Fruit fly (Drosophila melanogaster): ENCODE data around the gene park.
A peak's percentile ranks its signal among the peaks of the same experiment; 100 is the strongest.

The park gene

DNA sequence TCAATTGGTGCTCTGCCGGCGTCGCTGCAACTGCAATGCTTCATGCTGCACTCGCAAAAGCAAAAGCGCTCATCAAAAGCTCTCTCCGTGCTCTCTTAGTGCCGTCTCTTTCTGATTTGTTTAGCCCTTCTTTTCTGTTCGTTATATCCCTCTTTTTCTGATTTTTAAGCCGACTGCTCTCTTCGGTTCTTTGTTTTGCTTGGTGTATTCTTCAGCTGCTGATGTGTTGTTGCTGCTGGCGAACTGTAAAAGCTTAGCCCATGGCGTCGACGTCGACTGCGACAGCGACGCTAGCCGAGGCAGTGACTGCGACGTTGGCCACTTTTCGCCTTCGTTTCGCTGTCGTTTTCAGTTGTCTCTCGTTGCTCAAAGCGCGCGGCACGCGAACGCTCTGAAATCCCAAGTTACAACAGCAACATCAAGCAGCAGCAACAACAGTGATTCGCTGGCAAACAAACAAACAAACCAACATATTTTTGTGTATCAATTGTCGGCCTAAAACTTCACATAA, 43.4 kb upstream of the park start (continued):
- TF ChIP-seq ss (GFP tag; optimal IDR thresholded peaks at IDR 0.05) (peak; percentile 29 to 55), CG1621 (tag; optimal IDR thresholded peaks at IDR 0.05) (no peak), vri (GFP tag; optimal IDR thresholded peaks at IDR 0.05) (no peak), Eip93F (GFP tag; optimal IDR thresholded peaks at IDR 0.05) (peak; percentile 24), CG6854 (GFP tag; optimal IDR thresholded peaks at IDR 0.05) (peak; percentile 79), CG15336 (GFP tag; IDR thresholded peaks at IDR 0.05) (peak; percentile 64), Eip78C (GFP tag) (peak; percentile 89), Hr4 (GFP tag; optimal IDR thresholded peaks at IDR 0.05) (no peak), svp (GFP tag) (peak; percentile 74), CG6808 (GFP tag; optimal IDR thresholded peaks at IDR 0.05) (no peak), CG32006 (GFP tag; optimal IDR thresholded peaks at IDR 0.05) (no peak), CG11902 (GFP tag; optimal IDR thresholded peaks at IDR 0.05) (no peak), CG9139 (GFP tag; optimal IDR thresholded peaks at IDR 0.05) (peak; percentile 39), CG8119 (GFP tag; IDR thresholded peaks at IDR 0.05) (peak; percentile 68), CG10631 (GFP tag; optimal IDR thresholded peaks at IDR 0.05) (no peak), CG6276 (GFP tag; optimal IDR thresholded peaks at IDR 0.05) (no peak), pdm3 (GFP tag; optimal IDR thresholded peaks at IDR 0.05) (no peak), CG6163 (GFP tag; IDR thresholded peaks at IDR 0.05) (peak; percentile 56; the same call in 1 of the 3 replicates), Eip75B (GFP tag; optimal IDR thresholded peaks at IDR 0.05) (peak; percentile 41), Sox102F (GFP tag; optimal IDR thresholded peaks at IDR 0.05) (peak; percentile 61), CG8319 (GFP tag; optimal IDR thresholded peaks at IDR 0.05) (no peak), Ets96B (tag; optimal IDR thresholded peaks at IDR 0.05) (no peak)

DNA sequence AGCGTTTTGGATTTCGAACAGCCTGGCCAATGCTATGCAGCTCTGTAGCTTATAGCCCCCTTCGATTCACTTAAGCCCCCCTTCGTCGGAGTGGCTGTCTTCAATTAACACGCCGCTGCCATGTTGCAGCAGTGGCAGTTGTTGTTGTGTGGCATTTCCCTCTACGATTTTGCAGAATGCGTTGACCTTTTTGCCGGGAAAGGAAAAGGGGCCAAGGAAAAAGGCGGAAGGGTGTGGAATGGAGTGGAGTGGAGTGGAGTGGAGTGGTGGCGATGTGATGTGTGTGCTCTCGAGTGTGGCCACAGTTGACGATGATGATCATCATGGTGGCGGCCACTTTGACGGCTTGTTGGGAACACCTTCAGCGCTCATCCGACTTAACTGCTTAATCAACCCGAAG, 41.7 kb upstream of the park start:
- no peak for TF ChIP-seq CG3919 (GFP tag; optimal IDR thresholded peaks at IDR 0.05)
- peak; percentile 4 for TF ChIP-seq Eip78C (GFP tag)
- TF ChIP-seq achi (GFP tag; optimal IDR thresholded peaks at IDR 0.05): no peak
- TF ChIP-seq Smox (GFP tag; optimal IDR thresholded peaks at IDR 0.05): no peak
- no peak for TF ChIP-seq CG9139 (GFP tag; optimal IDR thresholded peaks at IDR 0.05)
- no peak for TF ChIP-seq Ets96B (tag; optimal IDR thresholded peaks at IDR 0.05)
- TF ChIP-seq svp (GFP tag): peak; percentile 30
- TF ChIP-seq CG3032 (tag; optimal IDR thresholded peaks at IDR 0.05): no peak
- TF ChIP-seq CG10669 (GFP tag; optimal IDR thresholded peaks at IDR 0.05): no peak

DNA sequence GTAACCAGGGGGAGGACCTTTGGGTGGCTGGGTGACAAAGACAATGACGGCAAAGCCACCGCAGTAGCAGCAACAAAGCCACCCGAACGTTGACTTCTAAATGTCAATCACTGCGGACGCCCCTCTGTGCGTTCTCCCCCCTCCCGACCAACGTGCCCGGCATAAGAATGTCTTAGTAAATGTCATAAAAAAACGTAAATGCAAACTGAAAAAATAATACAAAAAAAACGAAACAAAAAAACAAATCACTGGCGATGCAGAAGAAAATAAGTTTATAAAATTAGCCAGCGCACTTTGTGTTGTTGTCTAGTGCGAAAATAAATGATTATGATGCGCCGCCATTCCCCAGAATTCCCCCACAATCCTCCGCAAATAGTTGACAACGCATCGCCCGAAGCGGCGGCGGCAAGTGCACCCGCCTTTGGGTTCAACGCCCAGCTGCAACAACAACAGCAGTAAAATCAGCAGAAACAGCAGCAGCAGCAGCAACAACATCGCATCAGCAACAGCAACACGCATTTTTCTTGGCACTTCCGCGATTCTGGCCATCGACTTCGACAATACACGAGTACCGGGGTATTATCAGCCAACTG, 40.4 kb upstream of the park start:
- TF ChIP-seq CG11762 (GFP tag; optimal IDR thresholded peaks at IDR 0.05; ENCODE audit: insufficient read depth) (no peak), Eip75B (GFP tag; optimal IDR thresholded peaks at IDR 0.05) (no peak), Gug (GFP tag; IDR thresholded peaks at IDR 0.05) (peak; percentile 21; the same call in 1 of the 2 replicates), lz (GFP tag; optimal IDR thresholded peaks at IDR 0.05) (no peak), Lpt (GFP tag; optimal IDR thresholded peaks at IDR 0.05) (peak; percentile 75), CG6808 (GFP tag; optimal IDR thresholded peaks at IDR 0.05) (peak; percentile 6), OdsH (GFP tag; optimal IDR thresholded peaks at IDR 0.05) (peak; percentile 12), CG4318 (GFP tag; optimal IDR thresholded peaks at IDR 0.05) (no peak), Met (GFP tag; optimal IDR thresholded peaks at IDR 0.05) (no peak), Sox14 (GFP tag; optimal IDR thresholded peaks at IDR 0.05) (peak; percentile 38), fd85E (GFP tag; optimal IDR thresholded peaks at IDR 0.05) (no peak), CG16779 (tag; optimal IDR thresholded peaks at IDR 0.05) (peak; percentile 48), CG6276 (GFP tag; optimal IDR thresholded peaks at IDR 0.05) (peak; percentile 95), CG10631 (GFP tag; optimal IDR thresholded peaks at IDR 0.05) (no peak), esn (GFP tag; optimal IDR thresholded peaks at IDR 0.05) (no peak), CG8119 (GFP tag; IDR thresholded peaks at IDR 0.05) (peak; percentile 85), Eip78C (GFP tag) (peak; percentile 83), ss (GFP tag; optimal IDR thresholded peaks at IDR 0.05) (no peak), CG31627 (GFP tag; optimal IDR thresholded peaks at IDR 0.05) (no peak), CG3919 (GFP tag; optimal IDR thresholded peaks at IDR 0.05) (peak; percentile 26), svp (GFP tag) (no peak), CG32006 (GFP tag; optimal IDR thresholded peaks at IDR 0.05) (peak; percentile 73), Hr4 (GFP tag; optimal IDR thresholded peaks at IDR 0.05) (peak; percentile 43), CG11294 (GFP tag; IDR thresholded peaks at IDR 0.05) (0 out of 2 replicates have a peak, but pooled peaks have one; percentile 17), salr (GFP tag; optimal IDR thresholded peaks at IDR 0.05) (peak in 1 of 2 experiments; percentile 70), CG6163 (GFP tag; IDR thresholded peaks at IDR 0.05) (peak; percentile 69; the same call in 1 of the 3 replicates), eg (GFP tag; IDR thresholded peaks at IDR 0.05) (peak; percentile 90), achi (GFP tag; optimal IDR thresholded peaks at IDR 0.05) (peak; percentile 4), CG15336 (GFP tag; IDR thresholded peaks at IDR 0.05) (peak; percentile 83), net (GFP tag; optimal IDR thresholded peaks at IDR 0.05) (peak; percentile 36)
